Worm (Caenorhabditis elegans): ENCODE data around the gene mec-10.

DNA sequence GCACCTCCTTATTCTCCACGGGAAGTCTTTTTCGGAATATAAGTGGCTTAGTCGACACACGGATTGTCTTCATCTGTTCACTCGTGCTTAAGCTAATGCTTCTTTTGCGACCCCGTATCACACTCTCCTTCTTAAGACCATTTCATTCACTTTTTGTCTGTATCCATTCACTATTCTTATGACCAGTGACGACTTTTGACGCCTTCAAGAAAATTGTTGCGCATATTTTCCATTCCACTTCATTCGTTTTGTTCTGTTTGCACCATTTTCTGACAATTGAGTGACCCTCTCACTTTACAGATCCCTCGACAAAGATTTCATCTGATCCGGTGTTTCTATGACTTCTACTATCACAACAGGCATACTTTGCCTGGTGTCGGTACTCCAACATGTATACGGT, 37.5 kb upstream of the mec-10 start, which contains the start of gene H03E18.1:
- TF ChIP-seq unc-62 (GFP tag; optimal IDR thresholded peaks at IDR 0.05) (no peak), elt-1 (tag; optimal IDR thresholded peaks at IDR 0.05) (no peak), egl-27 (tag; optimal IDR thresholded peaks at IDR 0.05) (no peak), lin-15B (tag; optimal IDR thresholded peaks at IDR 0.05) (no peak), ZK546.5 (tag; optimal IDR thresholded peaks at IDR 0.05) (no peak), zag-1 (tag; optimal IDR thresholded peaks at IDR 0.05) (no peak), fkh-10 (GFP tag; optimal IDR thresholded peaks at IDR 0.05) (no peak), fos-1 (tag; optimal IDR thresholded peaks at IDR 0.05) (no peak)
